Worm (Caenorhabditis elegans) whole organism, young adult: ENCODE measurements around the gene dmsr-14.

Source experiments
- B0019.2 ChIP-seq: fragments of 200-800 bp; sonication (Bioruptor generic); conservative IDR thresholded peaks from 2 replicates; pipeline ENCODE4 v1.3.6; 2022; ENCODE audit warnings: missing genetic modification reagents, missing genetic modification characterization, missing compliant biosample characterization
- B0035.1 ChIP-seq: sonication (generic microtip); optimal IDR thresholded peaks from 2 replicates; lab custom pipeline; 2016; ENCODE audit warnings: missing genetic modification characterization, mild to moderate bottlenecking, missing compliant biosample characterization, missing genotype, missing genetic modification reagents
- D2030.7 ChIP-seq: fragments of 200-800 bp; sonication (Bioruptor generic); IDR thresholded peaks from 2 replicates; pipeline ENCODE4 v1.3.6; 2022; ENCODE audit warnings: missing genetic modification reagents, missing genetic modification characterization, missing compliant biosample characterization
- F10E7.11 ChIP-seq: sonication (generic microtip); optimal IDR thresholded peaks from 2 replicates; lab custom pipeline; 2017; ENCODE audit warnings: mild to moderate bottlenecking, missing genetic modification characterization, moderate library complexity, missing compliant biosample characterization
- F37B4.10 ChIP-seq: fragments of 200-800 bp; sonication (Bioruptor generic); IDR thresholded peaks from 2 replicates; pipeline ENCODE4 v1.3.6; 2022; ENCODE audit warnings: missing genetic modification characterization, missing compliant biosample characterization
- F57A8.1 ChIP-seq: fragments of 200-800 bp; sonication (Bioruptor generic); optimal IDR thresholded peaks from 2 replicates; lab custom pipeline; 2018; ENCODE audit warnings: mild to moderate bottlenecking, missing genetic modification characterization, moderate library complexity, missing compliant biosample characterization
- T07F8.4 ChIP-seq: sonication (generic microtip); optimal IDR thresholded peaks from 2 replicates; lab custom pipeline; 2016; ENCODE audit warnings: mild to moderate bottlenecking, missing genetic modification characterization, moderate library complexity, missing compliant biosample characterization
- Y53G8AR.9 ChIP-seq: fragments of 200-800 bp; sonication (Bioruptor generic); conservative IDR thresholded peaks from 2 replicates; pipeline ENCODE4 v1.3.6; 2022; ENCODE audit warnings: missing genetic modification reagents, missing genetic modification characterization, missing compliant biosample characterization
- Y56A3A.18 ChIP-seq: fragments of 200-800 bp; sonication (Bioruptor generic); IDR thresholded peaks from 2 replicates; pipeline ENCODE4 v1.3.6; 2022; ENCODE audit warnings: missing genetic modification reagents, missing genetic modification characterization, missing compliant biosample characterization
- Y67H2A.10 ChIP-seq: fragments of 200-800 bp; sonication (Bioruptor generic); conservative IDR thresholded peaks from 2 replicates; pipeline ENCODE4 v1.3.6; 2022; ENCODE audit warnings: missing genetic modification reagents, missing genetic modification characterization, missing compliant biosample characterization
- ama-1 ChIP-seq, 3 experiments: fragments of 150-350 bp in 1 of 3; sonication (generic microtip) in 2 of 3; optimal IDR thresholded peaks; 2 replicates each; lab custom pipeline; 2014 to 2018; ENCODE audit warnings: missing biosample characterization in 2 of 3, missing genetic modification characterization in 2 of 3, missing genetic modification reagents in 2 of 3
- attf-3 ChIP-seq: fragments of 200-800 bp; sonication (Bioruptor generic); conservative IDR thresholded peaks from 2 replicates; pipeline ENCODE4 v1.3.6; 2022; ENCODE audit warnings: missing genetic modification reagents, missing genetic modification characterization, missing compliant biosample characterization
- attf-5 ChIP-seq: fragments of 200-800 bp; sonication (Bioruptor generic); optimal IDR thresholded peaks from 2 replicates; lab custom pipeline; 2018; ENCODE audit warnings: mild to moderate bottlenecking, missing genetic modification characterization, missing compliant biosample characterization
- cebp-1 ChIP-seq, 2 experiments: fragments of 200-800 bp in 1 of 2; sonication (Bioruptor generic) in 1 of 2; sonication (generic microtip) in 1 of 2; IDR thresholded peaks in 1 of 2; optimal IDR thresholded peaks in 1 of 2; 2 replicates each; pipeline versions ENCODE4 v1.3.6 to Lab custom; 2017 to 2022; ENCODE audit warnings: missing compliant biosample characterization in 2 of 2, missing genetic modification characterization in 2 of 2, mild to moderate bottlenecking in 1 of 2, missing genetic modification reagents in 1 of 2, moderate library complexity in 1 of 2
- cebp-2 ChIP-seq: fragments of 200-800 bp; sonication (Bioruptor generic); IDR thresholded peaks from 2 replicates; pipeline ENCODE4 v1.3.6; 2022; ENCODE audit warnings: missing genetic modification characterization, missing compliant biosample characterization
- ceh-100 ChIP-seq: fragments of 200-800 bp; sonication (Bioruptor generic); IDR thresholded peaks from 2 replicates; pipeline ENCODE4 v1.3.6; 2022; ENCODE audit warnings: missing genetic modification reagents, missing genetic modification characterization, missing compliant biosample characterization
- ceh-40 ChIP-seq: fragments of 200-800 bp; sonication (Bioruptor generic); IDR thresholded peaks from 2 replicates; pipeline ENCODE4 v1.3.6; 2022; ENCODE audit warnings: missing genetic modification characterization, missing compliant biosample characterization
- ceh-58 ChIP-seq: fragments of 200-800 bp; sonication (Bioruptor generic); IDR thresholded peaks from 2 replicates; pipeline ENCODE4 v1.3.6; 2022; ENCODE audit warnings: missing genetic modification characterization, missing compliant biosample characterization
- ceh-79 ChIP-seq: sonication (generic microtip); optimal IDR thresholded peaks from 2 replicates; lab custom pipeline; 2017; ENCODE audit warnings: mild to moderate bottlenecking, missing genetic modification characterization, missing compliant biosample characterization
- die-1 ChIP-seq: sonication (generic microtip); optimal IDR thresholded peaks from 2 replicates; lab custom pipeline; 2016; ENCODE audit warnings: missing genotype, mild to moderate bottlenecking, missing genetic modification characterization, missing compliant biosample characterization
- dpff-1 ChIP-seq: sonication (generic microtip); optimal IDR thresholded peaks from 2 replicates; lab custom pipeline; 2017; ENCODE audit warnings: mild to moderate bottlenecking, missing genetic modification characterization, missing compliant biosample characterization
- egl-44 ChIP-seq: fragments of 200-800 bp; sonication (Bioruptor generic); IDR thresholded peaks from 2 replicates; pipeline ENCODE4 v1.3.6; 2022; ENCODE audit warnings: missing genetic modification reagents, missing genetic modification characterization, missing compliant biosample characterization
- egrh-3 ChIP-seq: fragments of 200-800 bp; sonication (Bioruptor generic); IDR thresholded peaks from 2 replicates; pipeline ENCODE4 v1.3.6; 2022; ENCODE audit warnings: missing genetic modification reagents, missing genetic modification characterization, missing compliant biosample characterization
- ekl-4 ChIP-seq: fragments of 200-800 bp; sonication (Bioruptor generic); IDR thresholded peaks from 2 replicates; pipeline ENCODE4 v1.3.6; 2022; ENCODE audit warnings: missing genetic modification reagents, missing genetic modification characterization, missing compliant biosample characterization
- ets-4 ChIP-seq: fragments of 200-800 bp; sonication (Bioruptor generic); optimal IDR thresholded peaks from 2 replicates; lab custom pipeline; 2018; ENCODE audit warnings: mild to moderate bottlenecking, missing genetic modification characterization, missing compliant biosample characterization
- fkh-3 ChIP-seq: sonication (generic microtip); optimal IDR thresholded peaks from 2 replicates; lab custom pipeline; 2016; ENCODE audit warnings: mild to moderate bottlenecking, missing genetic modification characterization, missing compliant biosample characterization
- him-1 ChIP-seq: sonication (generic microtip); optimal IDR thresholded peaks from 2 replicates; lab custom pipeline; 2016; ENCODE audit warnings: missing genotype, missing genetic modification reagents, missing genetic modification characterization, missing compliant biosample characterization
- hlh-12 ChIP-seq: sonication (generic microtip); optimal IDR thresholded peaks from 2 replicates; lab custom pipeline; 2016; ENCODE audit warnings: missing genetic modification characterization, missing compliant biosample characterization
- hmg-20 ChIP-seq: fragments of 200-800 bp; sonication (Bioruptor generic); IDR thresholded peaks from 2 replicates; pipeline ENCODE4 v1.3.6; 2022; ENCODE audit warnings: missing genetic modification reagents, missing genetic modification characterization, missing compliant biosample characterization
- hrde-1 ChIP-seq: sonication (generic microtip); optimal IDR thresholded peaks from 2 replicates; lab custom pipeline; 2016; ENCODE audit warnings: missing genetic modification characterization, mild to moderate bottlenecking, missing compliant biosample characterization, moderate library complexity, missing genotype, missing genetic modification reagents, borderline replicate concordance
- let-526 ChIP-seq: fragments of 200-800 bp; sonication (Bioruptor generic); IDR thresholded peaks from 2 replicates; pipeline ENCODE4 v1.3.6; 2022; ENCODE audit warnings: missing genetic modification reagents, missing genetic modification characterization, missing compliant biosample characterization
- lin-26 ChIP-seq: fragments of 200-800 bp; sonication (Bioruptor generic); IDR thresholded peaks from 2 replicates; pipeline ENCODE4 v1.3.6; 2022; ENCODE audit warnings: missing genetic modification reagents, missing genetic modification characterization, missing compliant biosample characterization
- lsl-1 ChIP-seq: fragments of 200-800 bp; sonication (Bioruptor generic); optimal IDR thresholded peaks from 2 replicates; lab custom pipeline; 2018; ENCODE audit warnings: mild to moderate bottlenecking, missing genetic modification characterization, moderate library complexity, missing compliant biosample characterization
- madf-3 ChIP-seq: fragments of 200-800 bp; sonication (Bioruptor generic); IDR thresholded peaks from 2 replicates; pipeline ENCODE4 v1.3.6; 2022; ENCODE audit warnings: missing genetic modification reagents, missing genetic modification characterization, missing compliant biosample characterization
- mcd-1 ChIP-seq: fragments of 200-800 bp; sonication (Bioruptor generic); IDR thresholded peaks from 2 replicates; pipeline ENCODE4 v1.3.6; 2022; ENCODE audit warnings: missing genetic modification reagents, missing genetic modification characterization, missing compliant biosample characterization
- nfya-2 ChIP-seq: fragments of 200-800 bp; sonication (Bioruptor generic); IDR thresholded peaks from 2 replicates; pipeline ENCODE4 v1.3.6; 2022; ENCODE audit warnings: missing genetic modification reagents, missing genetic modification characterization, missing compliant biosample characterization
- pha-4 ChIP-seq: fragments of 150-350 bp; sonication (generic microtip); optimal IDR thresholded peaks from 2 replicates; lab custom pipeline; 2014; ENCODE audit warnings: missing biosample characterization, missing genetic modification reagents, missing genetic modification characterization
- tbp1 ChIP-seq: fragments of 200-800 bp; sonication (Bioruptor generic); optimal IDR thresholded peaks from 2 replicates; lab custom pipeline; 2018; ENCODE audit warnings: mild to moderate bottlenecking, missing genetic modification characterization, missing compliant biosample characterization
- unc-130 ChIP-seq: sonication (generic microtip); optimal IDR thresholded peaks from 2 replicates; lab custom pipeline; 2016; ENCODE audit warnings: missing genetic modification reagents, missing genetic modification characterization, missing compliant biosample characterization
- unc-62 ChIP-seq: fragments of 150-350 bp; optimal IDR thresholded peaks from 2 replicates; lab custom pipeline; 2014; ENCODE audit warnings: missing biosample characterization, missing genetic modification reagents, missing genetic modification characterization
- xnd-1 ChIP-seq: sonication (generic microtip); optimal IDR thresholded peaks from 2 replicates; lab custom pipeline; 2016; ENCODE audit warnings: missing genotype, missing genetic modification reagents, missing genetic modification characterization, missing compliant biosample characterization
- ztf-18 ChIP-seq: sonication (generic microtip); optimal IDR thresholded peaks from 2 replicates; lab custom pipeline; 2016; ENCODE audit warnings: missing genotype, mild to moderate bottlenecking, missing genetic modification characterization, missing compliant biosample characterization
- ztf-25 ChIP-seq: fragments of 200-800 bp; sonication (Bioruptor generic); IDR thresholded peaks from 2 replicates; pipeline ENCODE4 v1.3.6; 2022; ENCODE audit warnings: missing genetic modification reagents, missing genetic modification characterization, missing compliant biosample characterization
- ztf-6 ChIP-seq: fragments of 200-800 bp; sonication (Bioruptor generic); IDR thresholded peaks from 2 replicates; pipeline ENCODE4 v1.3.6; 2022; ENCODE audit warnings: missing genetic modification reagents, missing genetic modification characterization, missing compliant biosample characterization

dmsr-14 gene

ce11 chrV:6780676-6781075 lies 36.4 kb downstream of the dmsr-14 start:
- TF ChIP-seq hmg-20 (GFP tag; lab: Robert Waterston, UW): no peak
- 0 out of 2 replicates have a peak, but pooled peaks have one; percentile 26 for TF ChIP-seq cebp-2
- TF ChIP-seq, all 124 proteins: peak for 1

ce11 chrV:6780166-6780565 lies 36.9 kb downstream of the dmsr-14 start, which contains the start of gene ZC404.15:
Gene ZC404.15, plus strand, starts transcription at chrV:6780466.
- TF ChIP-seq lin-26 (GFP tag; lab: Robert Waterston, UW) (no peak), Y53G8AR.9 (GFP tag; lab: Robert Waterston, UW) (no peak), mcd-1 (no peak), egl-44 (GFP tag; lab: Robert Waterston, UW) (no peak), hrde-1 (tag; lab: Kevin White, UChicago) (no peak), ceh-79 (tag; lab: Kevin White, UChicago) (no peak), B0035.1 (tag; lab: Kevin White, UChicago) (no peak), ztf-6 (GFP tag; lab: Robert Waterston, UW) (no peak), F57A8.1 (GFP tag; lab: Kevin White, UChicago) (no peak), ama-1 (optimal IDR thresholded peaks at IDR 0.05; lab: Kevin White, UChicago) (no peak), ama-1 (GFP tag; optimal IDR thresholded peaks at IDR 0.05; lab: Kevin White, UChicago) (no peak), ekl-4 (GFP tag; lab: Robert Waterston, UW) (no peak), let-526 (no peak), F37B4.10 (GFP tag; lab: Robert Waterston, UW) (no peak), ztf-25 (GFP tag; lab: Robert Waterston, UW) (no peak), lsl-1 (GFP tag; lab: Kevin White, UChicago) (no peak), F10E7.11 (tag; lab: Kevin White, UChicago) (no peak), fkh-3 (no peak), attf-5 (no peak), ceh-58 (GFP tag; lab: Robert Waterston, UW) (no peak)

- TF ChIP-seq ztf-18 (tag; lab: Kevin White, UChicago): no peak
- TF ChIP-seq dpff-1 (tag; lab: Kevin White, UChicago): no peak
- TF ChIP-seq hmg-20 (GFP tag; lab: Robert Waterston, UW): no peak
- TF ChIP-seq D2030.7: no peak
- no peak for TF ChIP-seq tbp1 (GFP tag; lab: Kevin White, UChicago)
- TF ChIP-seq ceh-79 (tag; lab: Kevin White, UChicago): no peak
- no peak for TF ChIP-seq xnd-1 (tag; lab: Kevin White, UChicago)
- no peak for TF ChIP-seq mcd-1
- TF ChIP-seq ceh-40 (GFP tag; lab: Robert Waterston, UW): no peak
- TF ChIP-seq unc-130 (GFP tag; lab: Kevin White, UChicago): no peak
- TF ChIP-seq cebp-1 (GFP tag; IDR thresholded peaks at IDR 0.05; lab: Robert Waterston, UW): no peak
- no peak for TF ChIP-seq cebp-1 (tag; optimal IDR thresholded peaks at IDR 0.05; lab: Kevin White, UChicago)
- no peak for TF ChIP-seq hrde-1 (tag; lab: Kevin White, UChicago)
- TF ChIP-seq ceh-100 (GFP tag; lab: Robert Waterston, UW): no peak
- TF ChIP-seq pha-4 (tag; lab: Kevin White, UChicago): no peak
Observed at ce11 chrV:6778457-6778856, 38.6 kb downstream of the dmsr-14 start.

ce11 chrV:6775708-6776107 lies 41.4 kb downstream of the dmsr-14 start, which contains the start of gene srh-28:
Gene srh-28, minus strand, starts transcription at chrV:6775808.
- no peak for TF ChIP-seq Y67H2A.10
- TF ChIP-seq T07F8.4 (tag; lab: Kevin White, UChicago): no peak
- TF ChIP-seq nfya-2 (GFP tag; lab: Robert Waterston, UW): no peak
- no peak for TF ChIP-seq die-1 (tag; lab: Kevin White, UChicago)
- no peak for TF ChIP-seq ztf-18 (tag; lab: Kevin White, UChicago)
- TF ChIP-seq Y56A3A.18 (GFP tag; lab: Robert Waterston, UW): no peak
- TF ChIP-seq let-526: no peak
- TF ChIP-seq B0019.2 (GFP tag; lab: Robert Waterston, UW): no peak
- no peak for TF ChIP-seq egrh-3 (GFP tag; lab: Robert Waterston, UW)
- no peak for TF ChIP-seq unc-62 (GFP tag; lab: Kevin White, UChicago)
- no peak for TF ChIP-seq hlh-12 (tag; lab: Kevin White, UChicago)
- no peak for TF ChIP-seq him-1 (tag; lab: Kevin White, UChicago)
- no peak for TF ChIP-seq madf-3 (GFP tag; lab: Robert Waterston, UW)
- no peak for TF ChIP-seq ets-4
- TF ChIP-seq fkh-3: no peak
- TF ChIP-seq attf-3: no peak
